Worm (Caenorhabditis elegans) whole organism, L4 larva: ENCODE measurements around the gene Y53F4B.62.
"Not testable (repeated sequence)": the region's sequence is repeated elsewhere in the genome, so short reads cannot be mapped to it uniquely, and the experiment has no call there.

Source experiments
- D1046.2 ChIP-seq: fragments of 200-800 bp; sonication (Bioruptor generic); IDR thresholded peaks from 2 replicates; pipeline ENCODE4 v1.3.6; 2022; ENCODE audit warnings: missing genetic modification characterization, missing compliant biosample characterization
- F10B5.3 ChIP-seq: sonication (generic microtip); optimal IDR thresholded peaks from 2 replicates; lab custom pipeline; 2016; ENCODE audit warnings: mild to moderate bottlenecking, missing genetic modification characterization, missing compliant biosample characterization
- F49E8.2 ChIP-seq: sonication (generic microtip); optimal IDR thresholded peaks from 2 replicates; lab custom pipeline; 2016; ENCODE audit warnings: missing compliant biosample characterization, mild to moderate bottlenecking, missing genetic modification characterization, borderline replicate concordance
- T26A8.4 ChIP-seq: fragments of 200-800 bp; sonication (Bioruptor generic); IDR thresholded peaks from 2 replicates; pipeline ENCODE4 v1.3.6; 2022; ENCODE audit warnings: missing genetic modification characterization, missing compliant biosample characterization
- Y48G9A.11 ChIP-seq: fragments of 200-800 bp; sonication (Bioruptor generic); IDR thresholded peaks from 2 replicates; pipeline ENCODE4 v1.3.6; 2022; ENCODE audit warnings: missing genetic modification reagents, missing genetic modification characterization, missing compliant biosample characterization
- Y75B8A.6 ChIP-seq: fragments of 200-800 bp; sonication (Bioruptor generic); IDR thresholded peaks from 2 replicates; pipeline ENCODE4 v1.3.6; 2022; ENCODE audit warnings: missing genetic modification reagents, missing genetic modification characterization, missing compliant biosample characterization
- ZK337.2 ChIP-seq: fragments of 200-800 bp; sonication (Bioruptor generic); IDR thresholded peaks from 2 replicates; pipeline ENCODE4 v1.3.6; 2022; ENCODE audit warnings: missing genetic modification reagents, missing genetic modification characterization, missing compliant biosample characterization
- aly-2 ChIP-seq: sonication (generic microtip); optimal IDR thresholded peaks from 2 replicates; lab custom pipeline; 2018; ENCODE audit warnings: missing biosample characterization, missing genetic modification characterization
- ceh-28 ChIP-seq: fragments of 150-350 bp; optimal IDR thresholded peaks from 2 replicates; lab custom pipeline; 2014; ENCODE audit warnings: missing biosample characterization, missing genetic modification reagents, missing genetic modification characterization
- ceh-82 ChIP-seq: sonication (generic microtip); optimal IDR thresholded peaks from 2 replicates; lab custom pipeline; 2017; ENCODE audit warnings: missing biosample characterization, missing genetic modification characterization
- ces-1 ChIP-seq: fragments of 150-350 bp; sonication (generic microtip); optimal IDR thresholded peaks from 4 replicates; lab custom pipeline; 2014; ENCODE audit warnings: missing biosample characterization, missing genetic modification reagents, missing genetic modification characterization
- ctbp-1 ChIP-seq: fragments of 200-800 bp; sonication (Bioruptor generic); IDR thresholded peaks from 2 replicates; pipeline ENCODE4 v1.3.6; 2022; ENCODE audit warnings: missing genetic modification reagents, missing genetic modification characterization, missing compliant biosample characterization
- daf-12 ChIP-seq: fragments of 150-350 bp; optimal IDR thresholded peaks from 2 replicates; lab custom pipeline; 2014; ENCODE audit warnings: missing biosample characterization, missing genetic modification reagents, missing genetic modification characterization
- daf-16 ChIP-seq, 3 experiments: sonication (generic microtip); optimal IDR thresholded peaks; 2 replicates each; lab custom pipeline; 2016 to 2017; ENCODE audit warnings: missing genetic modification characterization in 3 of 3, missing genetic modification reagents in 3 of 3, mild to moderate bottlenecking in 2 of 3, missing compliant biosample characterization in 2 of 3, missing biosample characterization in 1 of 3, moderate library complexity in 1 of 3
- dmd-6 ChIP-seq: fragments of 200-800 bp; sonication (Bioruptor generic); IDR thresholded peaks from 2 replicates; pipeline ENCODE4 v1.3.6; 2022; ENCODE audit warnings: missing genetic modification reagents, missing genetic modification characterization, missing compliant biosample characterization
- dmd-8 ChIP-seq: fragments of 200-800 bp; sonication (Bioruptor generic); IDR thresholded peaks from 2 replicates; pipeline ENCODE4 v1.3.6; 2022; ENCODE audit warnings: missing genetic modification characterization, missing compliant biosample characterization
- dmd-9 ChIP-seq: fragments of 200-800 bp; sonication (Bioruptor generic); IDR thresholded peaks from 2 replicates; pipeline ENCODE4 v1.3.6; 2022; ENCODE audit warnings: missing genetic modification reagents, missing genetic modification characterization, missing compliant biosample characterization
- duxl-1 ChIP-seq: sonication (generic microtip); optimal IDR thresholded peaks from 2 replicates; lab custom pipeline; 2016; ENCODE audit warnings: mild to moderate bottlenecking, missing genetic modification characterization, moderate library complexity, missing compliant biosample characterization; ENCODE audit not compliant: poor library complexity
- dve-1 ChIP-seq: sonication (generic microtip); optimal IDR thresholded peaks from 2 replicates; lab custom pipeline; 2017; ENCODE audit warnings: antibody characterized with exemption, mild to moderate bottlenecking, missing genetic modification characterization, missing compliant biosample characterization; ENCODE audit not compliant: insufficient read depth
- egl-43 ChIP-seq: fragments of 200-800 bp; sonication (Bioruptor generic); IDR thresholded peaks from 2 replicates; pipeline ENCODE4 v1.3.6; 2022; ENCODE audit warnings: missing genetic modification reagents, missing genetic modification characterization, missing compliant biosample characterization
- hlh-11 ChIP-seq: fragments of 200-800 bp; sonication (Bioruptor generic); optimal IDR thresholded peaks from 2 replicates; lab custom pipeline; 2018; ENCODE audit warnings: mild to moderate bottlenecking, missing genetic modification characterization, missing compliant biosample characterization
- hlh-30 ChIP-seq: sonication (generic microtip); optimal IDR thresholded peaks from 2 replicates; lab custom pipeline; 2017; ENCODE audit warnings: antibody characterized with exemption, mild to moderate bottlenecking, missing genetic modification characterization, missing compliant biosample characterization; ENCODE audit not compliant: insufficient read depth
- hmg-1.1 ChIP-seq: fragments of 200-800 bp; sonication (Bioruptor generic); IDR thresholded peaks from 2 replicates; pipeline ENCODE4 v1.3.6; 2022; ENCODE audit warnings: missing genetic modification reagents, missing genetic modification characterization, missing compliant biosample characterization
- jun-1 ChIP-seq: fragments of 150-350 bp; optimal IDR thresholded peaks from 2 replicates; lab custom pipeline; 2014; ENCODE audit warnings: missing biosample characterization, missing genetic modification reagents, missing genetic modification characterization
- lin-15B ChIP-seq: fragments of 150-350 bp; sonication (generic microtip); optimal IDR thresholded peaks from 3 replicates; lab custom pipeline; 2014; ENCODE audit warnings: missing biosample characterization, missing genetic modification characterization
- lin-38 ChIP-seq: fragments of 200-800 bp; sonication (Bioruptor generic); IDR thresholded peaks from 2 replicates; pipeline ENCODE4 v1.3.6; 2022; ENCODE audit warnings: missing genetic modification reagents, missing genetic modification characterization, missing compliant biosample characterization
- lir-3 ChIP-seq: sonication (generic microtip); optimal IDR thresholded peaks from 2 replicates; lab custom pipeline; 2016; ENCODE audit warnings: mild to moderate bottlenecking, missing genetic modification characterization, missing compliant biosample characterization
- madf-9 ChIP-seq: fragments of 200-800 bp; sonication (Bioruptor generic); conservative IDR thresholded peaks from 2 replicates; pipeline ENCODE4 v1.3.6; 2022; ENCODE audit warnings: missing genetic modification reagents, missing genetic modification characterization, missing compliant biosample characterization
- mes-2 ChIP-seq: sonication (generic microtip); optimal IDR thresholded peaks from 2 replicates; lab custom pipeline; 2016; ENCODE audit warnings: missing genotype, mild to moderate bottlenecking, missing genetic modification characterization, missing compliant biosample characterization; ENCODE audit not compliant: poor library complexity, severe bottlenecking
- nhr-25 ChIP-seq: sonication (generic microtip); optimal IDR thresholded peaks from 2 replicates; lab custom pipeline; 2017; ENCODE audit warnings: missing genetic modification characterization, mild to moderate bottlenecking, missing compliant biosample characterization, antibody characterized with exemption, moderate library complexity, borderline replicate concordance; ENCODE audit not compliant: insufficient read depth
- nhr-28 ChIP-seq: fragments of 150-350 bp; optimal IDR thresholded peaks from 2 replicates; lab custom pipeline; 2014; ENCODE audit warnings: missing biosample characterization, missing genetic modification characterization
- nhr-41 ChIP-seq: fragments of 200-800 bp; sonication (Bioruptor generic); IDR thresholded peaks from 2 replicates; pipeline ENCODE4 v1.3.6; 2022; ENCODE audit warnings: missing genetic modification reagents, missing genetic modification characterization, missing compliant biosample characterization
- nhr-42 ChIP-seq: fragments of 200-800 bp; sonication (Bioruptor generic); IDR thresholded peaks from 2 replicates; pipeline ENCODE4 v1.3.6; 2022; ENCODE audit warnings: missing genetic modification characterization, missing compliant biosample characterization
- nhr-76 ChIP-seq: fragments of 150-350 bp; optimal IDR thresholded peaks from 2 replicates; lab custom pipeline; 2014; ENCODE audit warnings: missing biosample characterization, missing genetic modification characterization
- nhr-77 ChIP-seq: fragments of 150-350 bp; optimal IDR thresholded peaks from 2 replicates; lab custom pipeline; 2014; ENCODE audit warnings: missing biosample characterization, missing genetic modification characterization
- pqm-1 ChIP-seq: sonication (generic microtip); optimal IDR thresholded peaks from 2 replicates; lab custom pipeline; 2017; ENCODE audit warnings: missing biosample characterization, missing genetic modification characterization
- rbr-2 ChIP-seq: sonication (generic microtip); optimal IDR thresholded peaks from 2 replicates; lab custom pipeline; 2016; ENCODE audit warnings: missing genotype, missing genetic modification characterization, missing compliant biosample characterization
- saeg-2 ChIP-seq: fragments of 200-800 bp; sonication (Bioruptor generic); IDR thresholded peaks from 2 replicates; pipeline ENCODE4 v1.3.6; 2022; ENCODE audit warnings: missing genetic modification reagents, missing genetic modification characterization, missing compliant biosample characterization
- sdz-12 ChIP-seq: fragments of 200-800 bp; sonication (Bioruptor generic); optimal IDR thresholded peaks from 2 replicates; lab custom pipeline; 2018; ENCODE audit warnings: mild to moderate bottlenecking, missing genetic modification characterization, missing compliant biosample characterization
- spr-1 ChIP-seq: sonication (generic microtip); optimal IDR thresholded peaks from 2 replicates; lab custom pipeline; 2016; ENCODE audit warnings: mild to moderate bottlenecking, missing genetic modification characterization, missing compliant biosample characterization
- spr-3 ChIP-seq: fragments of 200-800 bp; sonication (Bioruptor generic); optimal IDR thresholded peaks from 2 replicates; lab custom pipeline; 2018; ENCODE audit warnings: mild to moderate bottlenecking, missing genetic modification characterization, missing compliant biosample characterization
- unc-62 ChIP-seq, 3 experiments: fragments of 150-350 bp in 1 of 3; sonication (generic microtip); optimal IDR thresholded peaks in 2 of 3; peaks in 1 of 3; 1 replicate in 1 of 3; 2 replicates in 2 of 3; lab custom pipeline; 2014 to 2017; ENCODE audit warnings: missing biosample characterization in 3 of 3, missing genetic modification characterization in 3 of 3, missing genetic modification reagents in 3 of 3, missing genotype in 1 of 3
- vab-7 ChIP-seq: fragments of 200-800 bp; sonication (Bioruptor generic); IDR thresholded peaks from 2 replicates; pipeline ENCODE4 v1.3.6; 2022; ENCODE audit warnings: missing genetic modification reagents, missing genetic modification characterization, missing compliant biosample characterization
- zag-1 ChIP-seq: fragments of 150-350 bp; optimal IDR thresholded peaks from 2 replicates; lab custom pipeline; 2014; ENCODE audit warnings: missing biosample characterization, missing genetic modification characterization
- zfp-3 ChIP-seq: fragments of 200-800 bp; sonication (Bioruptor generic); conservative IDR thresholded peaks from 2 replicates; pipeline ENCODE4 v1.3.6; 2022; ENCODE audit warnings: missing genetic modification reagents, missing genetic modification characterization, missing compliant biosample characterization
- zip-11 ChIP-seq: fragments of 200-800 bp; sonication (Bioruptor generic); IDR thresholded peaks from 2 replicates; pipeline ENCODE4 v1.3.6; 2022; ENCODE audit warnings: missing genetic modification characterization, missing compliant biosample characterization

The Y53F4B.62 gene

ce11 chrII:15171816-15172215 lies 41.4 kb upstream of the Y53F4B.62 start, which contains the start of gene gst-39:
Gene gst-39 (minus strand): TSS chrII:15171916.
- not testable (repeated sequence) for TF ChIP-seq spr-3; nhr-77; dmd-8 (GFP tag; lab: Robert Waterston, UW)
- TF ChIP-seq, all 104 proteins: peak for 0; not testable (repeated sequence) for 104

ce11 chrII:15169811-15170282 lies 39.4 kb upstream of the Y53F4B.62 start, which contains the start of gene gst-29:
Gene gst-29 (minus strand): TSS chrII:15169861.
- TF ChIP-seq nhr-42: no peak
- TF ChIP-seq saeg-2: no peak
- TF ChIP-seq duxl-1 (tag; lab: Kevin White, UChicago): no peak
- TF ChIP-seq egl-43: no peak
- TF ChIP-seq dve-1 (tag; lab: Kevin White, UChicago): peak; percentile 63
- no peak for TF ChIP-seq Y75B8A.6 (GFP tag; lab: Robert Waterston, UW)
- no peak for TF ChIP-seq F49E8.2 (tag; lab: Kevin White, UChicago)
- peak; percentile 69 for TF ChIP-seq nhr-28
- TF ChIP-seq zip-11 (GFP tag; lab: Robert Waterston, UW): no peak
- TF ChIP-seq hlh-30 (tag; lab: Kevin White, UChicago): no peak
- TF ChIP-seq ceh-28 (tag; lab: Kevin White, UChicago): no peak
- no peak for TF ChIP-seq nhr-25 (tag; lab: Kevin White, UChicago)
- TF ChIP-seq sdz-12 (GFP tag; lab: Kevin White, UChicago): no peak
- no peak for TF ChIP-seq hmg-1.1 (GFP tag; lab: Robert Waterston, UW)
- TF ChIP-seq T26A8.4: no peak
- TF ChIP-seq D1046.2: no peak
- no peak for TF ChIP-seq ZK337.2 (GFP tag; lab: Robert Waterston, UW)
- no peak for TF ChIP-seq F10B5.3 (tag; lab: Kevin White, UChicago)
- no peak for TF ChIP-seq nhr-76 (tag; lab: Kevin White, UChicago)
- TF ChIP-seq nhr-41 (GFP tag; lab: Robert Waterston, UW): no peak
- TF ChIP-seq ctbp-1: no peak
- no peak for TF ChIP-seq mes-2
- no peak for TF ChIP-seq madf-9 (GFP tag; lab: Robert Waterston, UW)
- TF ChIP-seq dmd-9 (GFP tag; lab: Robert Waterston, UW): no peak
- no peak for TF ChIP-seq ceh-82 (tag; lab: Kevin White, UChicago)
- no peak for TF ChIP-seq rbr-2
- peak; percentile 53 for TF ChIP-seq nhr-77
- no peak for TF ChIP-seq daf-16 (GFP tag; optimal IDR thresholded peaks at IDR 0.05; lab: Kevin White, UChicago)
- peak; percentile 100 for TF ChIP-seq daf-16 (tag; optimal IDR thresholded peaks at IDR 0.05; lab: Kevin White, UChicago)
- TF ChIP-seq, all 104 proteins: peak for 4

ce11 chrII:15167340-15167739 lies 36.9 kb upstream of the Y53F4B.62 start, which contains the start of gene gst-28:
Gene gst-28 (minus strand): TSS chrII:15167577.
- TF ChIP-seq madf-9 (GFP tag; lab: Robert Waterston, UW): no peak
- no peak for TF ChIP-seq vab-7
- no peak for TF ChIP-seq ZK337.2 (GFP tag; lab: Robert Waterston, UW)
- no peak for TF ChIP-seq Y48G9A.11 (GFP tag; lab: Robert Waterston, UW)
- TF ChIP-seq daf-16 (GFP tag; optimal IDR thresholded peaks at IDR 0.05; lab: Kevin White, UChicago): no peak
- TF ChIP-seq daf-16 (tag; optimal IDR thresholded peaks at IDR 0.05; lab: Kevin White, UChicago): peak; percentile 66
- TF ChIP-seq lir-3 (tag; lab: Kevin White, UChicago): no peak
- TF ChIP-seq jun-1 (tag; lab: Kevin White, UChicago): no peak
- TF ChIP-seq saeg-2: 0 out of 2 replicates have a peak, but pooled peaks have one; percentile 25
- peak; percentile 13 for TF ChIP-seq pqm-1 (tag; lab: Kevin White, UChicago)
- TF ChIP-seq aly-2 (tag; lab: Kevin White, UChicago): no peak
- peak; percentile 7 for TF ChIP-seq hlh-11 (tag; lab: Kevin White, UChicago)
- peak; percentile 40; the same call in 1 of the 2 replicates for TF ChIP-seq dmd-6
- TF ChIP-seq zfp-3 (GFP tag; lab: Robert Waterston, UW): no peak
- no peak for TF ChIP-seq zag-1 (tag; lab: Kevin White, UChicago)
- TF ChIP-seq hlh-30 (tag; lab: Kevin White, UChicago): peak; percentile 6
- no peak for TF ChIP-seq lin-15B (tag; lab: Kevin White, UChicago)
- TF ChIP-seq lin-38 (GFP tag; lab: Robert Waterston, UW): no peak
- TF ChIP-seq daf-12 (tag; lab: Kevin White, UChicago): no peak
- peak; percentile 20 for TF ChIP-seq dve-1 (tag; lab: Kevin White, UChicago)
- TF ChIP-seq spr-1: no peak
- TF ChIP-seq ces-1 (GFP tag; lab: Kevin White, UChicago): no peak
- peak; percentile 52 for TF ChIP-seq nhr-77
- no peak for TF ChIP-seq unc-62 (GFP tag; optimal IDR thresholded peaks at IDR 0.05 in 1 of 2; lab: Kevin White, UChicago)
- TF ChIP-seq unc-62 (tag; optimal IDR thresholded peaks at IDR 0.05; lab: Kevin White, UChicago): no peak
